Fruit fly (Drosophila melanogaster): ENCODE data around the gene CG10086.

Gene CG10086

DNA sequence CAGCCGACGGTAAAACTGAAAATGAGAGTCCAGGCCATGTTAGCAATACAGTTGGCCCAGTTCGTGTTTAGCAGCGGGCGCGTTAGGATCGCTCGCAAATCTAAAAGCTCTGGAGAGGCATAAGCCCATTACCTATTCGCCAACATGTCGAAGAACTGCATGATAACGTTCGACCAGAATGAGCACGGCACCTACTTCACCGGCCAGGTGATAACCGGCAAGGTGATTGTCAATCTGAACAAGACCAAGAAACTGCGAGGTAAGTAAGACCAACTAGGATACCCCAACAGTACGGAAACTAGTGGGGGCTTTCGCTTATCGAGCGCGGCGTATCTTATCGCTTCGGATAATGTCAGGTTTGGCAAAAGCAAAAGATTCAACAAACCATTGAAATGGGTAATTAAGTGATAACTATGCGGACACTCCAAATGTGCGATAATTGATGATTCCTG, at the start of gene CG10086:
CG10086 (plus strand) TSS at position 51 of the 452 bp plus-strand sequence.
- TF ChIP-seq D1 (tag; optimal IDR thresholded peaks at IDR 0.05) (no peak), CG13204 (GFP tag; optimal IDR thresholded peaks at IDR 0.05) (no peak), CG10348 (GFP tag; IDR thresholded peaks at IDR 0.05) (no peak), Pif1B (GFP tag; optimal IDR thresholded peaks at IDR 0.05) (no peak), Ets98B (GFP tag; IDR thresholded peaks at IDR 0.05) (no peak), CG32121 (GFP tag; IDR thresholded peaks at IDR 0.05) (no peak), CG8159 (tag; optimal IDR thresholded peaks at IDR 0.05) (no peak), CG4496 (GFP tag; IDR thresholded peaks at IDR 0.05) (no peak), EcR (GFP tag; optimal IDR thresholded peaks at IDR 0.05) (no peak), fd96Ca (GFP tag; IDR thresholded peaks at IDR 0.05) (no peak), CG17806 (tag; optimal IDR thresholded peaks at IDR 0.05) (no peak), Pif1A (GFP tag; optimal IDR thresholded peaks at IDR 0.05) (no peak), Snoo (tag; optimal IDR thresholded peaks at IDR 0.05) (no peak), CG12605 (GFP tag; IDR thresholded peaks at IDR 0.05) (no peak)

- TF ChIP-seq gl (tag; optimal IDR thresholded peaks at IDR 0.05): no peak
- peak; percentile 45 for TF ChIP-seq CG8159 (tag; optimal IDR thresholded peaks at IDR 0.05)
- no peak for TF ChIP-seq CG9948 (tag; optimal IDR thresholded peaks at IDR 0.05)
- no peak for TF ChIP-seq fd96Ca (GFP tag; IDR thresholded peaks at IDR 0.05)
- peak; percentile 12 for TF ChIP-seq Pif1B (GFP tag; optimal IDR thresholded peaks at IDR 0.05)
- TF ChIP-seq CG4496 (GFP tag; IDR thresholded peaks at IDR 0.05): peak; percentile 54; the same call in 1 of the 3 replicates
- TF ChIP-seq CG13204 (GFP tag; optimal IDR thresholded peaks at IDR 0.05): no peak
- no peak for TF ChIP-seq CG10348 (GFP tag; IDR thresholded peaks at IDR 0.05)
- no peak for TF ChIP-seq Snoo (tag; optimal IDR thresholded peaks at IDR 0.05)
- peak; percentile 14 for TF ChIP-seq CG15710 (tag; optimal IDR thresholded peaks at IDR 0.05)
- TF ChIP-seq CG12605 (GFP tag; IDR thresholded peaks at IDR 0.05): peak; percentile 74
- TF ChIP-seq Ets98B (GFP tag; IDR thresholded peaks at IDR 0.05): peak; percentile 50
- peak; percentile 35 for TF ChIP-seq CG8301 (tag; optimal IDR thresholded peaks at IDR 0.05)
- no peak for TF ChIP-seq D1 (tag; optimal IDR thresholded peaks at IDR 0.05)
- peak; percentile 48 for TF ChIP-seq CG14655 (GFP tag; optimal IDR thresholded peaks at IDR 0.05)
- TF ChIP-seq EcR (GFP tag; optimal IDR thresholded peaks at IDR 0.05): no peak
- TF ChIP-seq Pif1A (GFP tag; optimal IDR thresholded peaks at IDR 0.05): no peak
- peak; percentile 31 for TF ChIP-seq CG34367 (tag; optimal IDR thresholded peaks at IDR 0.05)
- no peak for TF ChIP-seq CG32121 (GFP tag; IDR thresholded peaks at IDR 0.05)
- TF ChIP-seq CG17806 (tag; optimal IDR thresholded peaks at IDR 0.05): no peak
- TF ChIP-seq rn (GFP tag; IDR thresholded peaks at IDR 0.05): no peak
Measured at dm6 chr3R:7749993-7750392, 40.4 kb upstream of the CG10086 start, which contains the start of gene pyd3. Gene pyd3, minus strand, starts transcription at chr3R:7750079.

DNA sequence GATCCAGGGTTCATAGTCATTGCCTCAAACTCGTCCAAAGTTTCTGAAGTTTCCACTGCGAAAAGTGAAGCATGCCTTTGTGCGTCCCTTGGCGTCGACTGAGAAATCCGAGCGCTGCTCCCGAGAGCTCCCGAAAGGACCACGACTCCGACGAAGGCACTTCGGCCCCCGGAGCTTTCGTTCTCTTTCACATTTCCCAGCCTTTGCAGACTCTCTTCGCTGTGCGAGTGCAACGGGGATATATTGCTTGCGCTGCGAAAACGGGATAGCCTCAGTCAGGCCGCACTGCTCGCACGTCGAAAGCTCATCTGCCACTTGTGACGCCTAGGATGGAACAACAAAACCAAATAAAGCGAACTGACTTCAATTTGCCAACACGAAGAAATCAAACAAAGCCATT, 36.9 kb upstream of the CG10086 start:
- TF ChIP-seq Snoo (tag; optimal IDR thresholded peaks at IDR 0.05): no peak
- TF ChIP-seq Pif1A (GFP tag; optimal IDR thresholded peaks at IDR 0.05): no peak
- TF ChIP-seq gl (tag; optimal IDR thresholded peaks at IDR 0.05): no peak
- no peak for TF ChIP-seq CG17806 (tag; optimal IDR thresholded peaks at IDR 0.05)
- no peak for TF ChIP-seq CG10348 (GFP tag; IDR thresholded peaks at IDR 0.05)
- peak; percentile 2 for TF ChIP-seq CG13204 (GFP tag; optimal IDR thresholded peaks at IDR 0.05)
- peak; percentile 21 for TF ChIP-seq CG8159 (tag; optimal IDR thresholded peaks at IDR 0.05)
- TF ChIP-seq Pif1B (GFP tag; optimal IDR thresholded peaks at IDR 0.05): no peak
- TF ChIP-seq CG32121 (GFP tag; IDR thresholded peaks at IDR 0.05): no peak
- no peak; the same call in 1 of the 2 replicates for TF ChIP-seq Ets98B (GFP tag; IDR thresholded peaks at IDR 0.05)
- TF ChIP-seq EcR (GFP tag; optimal IDR thresholded peaks at IDR 0.05): no peak
- TF ChIP-seq CG15710 (tag; optimal IDR thresholded peaks at IDR 0.05): no peak
- TF ChIP-seq CG12605 (GFP tag; IDR thresholded peaks at IDR 0.05): no peak
- peak; percentile 66; the same call in 2 of the 3 replicates for TF ChIP-seq CG4496 (GFP tag; IDR thresholded peaks at IDR 0.05)
- TF ChIP-seq CG9948 (tag; optimal IDR thresholded peaks at IDR 0.05): no peak
- no peak for TF ChIP-seq rn (GFP tag; IDR thresholded peaks at IDR 0.05)
- TF ChIP-seq D1 (tag; optimal IDR thresholded peaks at IDR 0.05): no peak
- TF ChIP-seq CG14655 (GFP tag; optimal IDR thresholded peaks at IDR 0.05): peak; percentile 44
- TF ChIP-seq fd96Ca (GFP tag; IDR thresholded peaks at IDR 0.05): peak; percentile 16; the same call in 1 of the 3 replicates
- TF ChIP-seq CG34367 (tag; optimal IDR thresholded peaks at IDR 0.05): peak; percentile 37
- TF ChIP-seq CG8301 (tag; optimal IDR thresholded peaks at IDR 0.05): peak; percentile 6

- TF ChIP-seq CG34367 (tag; optimal IDR thresholded peaks at IDR 0.05): no peak
Measured at dm6 chr3R:7757822-7758221, 32.6 kb upstream of the CG10086 start, which contains the start of gene CG10919. Gene CG10919, plus strand, starts transcription at chr3R:7758122.

dm6 chr3R:7759486-7759885, 30.9 kb upstream of the CG10086 start, which contains the start of gene Sp7:
Gene Sp7, plus strand, starts transcription at chr3R:7759786.
- TF ChIP-seq CG4496 (GFP tag; IDR thresholded peaks at IDR 0.05): no peak
- TF ChIP-seq CG12605 (GFP tag; IDR thresholded peaks at IDR 0.05): no peak
- TF ChIP-seq Snoo (tag; optimal IDR thresholded peaks at IDR 0.05): no peak
- TF ChIP-seq EcR (GFP tag; optimal IDR thresholded peaks at IDR 0.05): no peak
- TF ChIP-seq CG8301 (tag; optimal IDR thresholded peaks at IDR 0.05): no peak
- TF ChIP-seq CG8159 (tag; optimal IDR thresholded peaks at IDR 0.05): no peak
- TF ChIP-seq rn (GFP tag; IDR thresholded peaks at IDR 0.05): no peak

dm6 chr3R:7760970-7761558, 29.4 kb upstream of the CG10086 start:
- TF ChIP-seq Pif1B (GFP tag; optimal IDR thresholded peaks at IDR 0.05): no peak
- TF ChIP-seq CG4496 (GFP tag; IDR thresholded peaks at IDR 0.05): 0 out of 3 replicates have a peak, but pooled peaks have one; percentile 29
